Worm (Caenorhabditis elegans) whole organism, L4 larva: ENCODE data around the gene T19C3.6.

ENCODE experiments used
- F49E8.2 ChIP-seq: sonication (generic microtip); optimal IDR thresholded peaks from 2 replicates; lab custom pipeline; 2016; ENCODE audit warnings: missing compliant biosample characterization, mild to moderate bottlenecking, missing genetic modification characterization, borderline replicate concordance
- Y5F2A.4 ChIP-seq: fragments of 200-800 bp; sonication (Bioruptor generic); optimal IDR thresholded peaks from 2 replicates; lab custom pipeline; 2018; ENCODE audit warnings: mild to moderate bottlenecking, missing genetic modification characterization, missing compliant biosample characterization
- lin-13 ChIP-seq: fragments of 150-350 bp; optimal IDR thresholded peaks from 2 replicates; lab custom pipeline; 2014; ENCODE audit warnings: missing biosample characterization, missing genetic modification reagents, missing genetic modification characterization
- mdl-1 ChIP-seq, 2 experiments: fragments of 150-350 bp in 1 of 2; sonication (generic microtip) in 1 of 2; optimal IDR thresholded peaks; 2 replicates each; lab custom pipeline; 2014 to 2017; ENCODE audit warnings: missing biosample characterization in 2 of 2, missing genetic modification characterization in 2 of 2
- mep-1 ChIP-seq: fragments of 150-350 bp; sonication (generic microtip); optimal IDR thresholded peaks from 3 replicates; lab custom pipeline; 2014; ENCODE audit warnings: missing biosample characterization, missing genetic modification characterization
- nhr-76 ChIP-seq: fragments of 150-350 bp; optimal IDR thresholded peaks from 2 replicates; lab custom pipeline; 2014; ENCODE audit warnings: missing biosample characterization, missing genetic modification characterization
- zag-1 ChIP-seq: fragments of 150-350 bp; optimal IDR thresholded peaks from 2 replicates; lab custom pipeline; 2014; ENCODE audit warnings: missing biosample characterization, missing genetic modification characterization
- ztf-11 ChIP-seq: fragments of 150-350 bp; optimal IDR thresholded peaks from 2 replicates; lab custom pipeline; 2014; ENCODE audit warnings: missing biosample characterization, missing genetic modification characterization

DNA sequence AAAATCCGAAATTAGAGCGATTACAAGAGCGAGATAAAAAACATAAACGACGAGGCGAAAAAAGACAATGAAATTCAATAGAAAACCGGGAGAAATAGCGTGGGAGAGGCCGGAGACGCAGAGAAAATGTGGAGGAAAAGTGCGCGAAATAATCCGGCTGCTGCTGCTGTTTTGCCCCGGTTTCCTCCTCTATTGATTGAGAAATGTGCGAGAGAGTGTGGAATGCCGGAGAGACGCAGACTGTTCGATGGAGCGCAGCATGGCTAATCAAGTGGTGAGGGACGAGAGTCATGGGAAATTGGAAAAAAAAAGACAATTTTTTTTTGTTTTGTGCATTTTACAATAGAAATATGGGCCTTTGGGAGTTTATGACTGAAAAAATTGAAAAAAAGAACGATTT is 33.2 kb downstream of the T19C3.6 start:
- TF ChIP-seq lin-13 (GFP tag; lab: Kevin White, UChicago) (no peak), Y5F2A.4 (GFP tag; lab: Kevin White, UChicago) (no peak), mdl-1 (tag; optimal IDR thresholded peaks at IDR 0.05; lab: Kevin White, UChicago) (peak; percentile 64 to 83), nhr-76 (tag; lab: Kevin White, UChicago) (no peak), zag-1 (tag; lab: Kevin White, UChicago) (no peak), ztf-11 (tag; lab: Kevin White, UChicago) (no peak), F49E8.2 (tag; lab: Kevin White, UChicago) (no peak), mep-1 (peak; percentile 61)
